Fruit fly (Drosophila melanogaster) whole organism, embryonic: Measurements from ENCODE around the gene BNIP3.
A peak's percentile ranks its signal among the peaks of the same experiment; 100 is the strongest.

Source experiments
- ATbp ChIP-seq: fragments of 200-800 bp; sonication (Bioruptor generic); optimal IDR thresholded peaks from 2 replicates; lab custom pipeline; 2017; ENCODE audit warnings: missing biosample characterization, mild to moderate bottlenecking, missing genetic modification characterization, missing genetic modification reagents
- CG11085 ChIP-seq: fragments of 200-800 bp; sonication (Bioruptor generic); IDR thresholded peaks from 2 replicates; pipeline ENCODE4 v1.3.6; 2022; ENCODE audit warnings: missing biosample characterization, missing genetic modification characterization
- CG12299 ChIP-seq: fragments of 200-800 bp; sonication (Bioruptor generic); optimal IDR thresholded peaks from 2 replicates; lab custom pipeline; 2018; ENCODE audit warnings: missing biosample characterization, mild to moderate bottlenecking, missing genetic modification characterization
- CG13123 ChIP-seq: fragments of 200-800 bp; sonication (Bioruptor generic); optimal IDR thresholded peaks from 2 replicates; lab custom pipeline; 2016; ENCODE audit warnings: missing biosample characterization, missing genetic modification characterization
- CG14050 ChIP-seq: fragments of 200-800 bp; sonication (Bioruptor generic); IDR thresholded peaks from 3 replicates; pipeline ENCODE4 v1.3.6; 2022; ENCODE audit warnings: missing biosample characterization, missing genetic modification characterization
- CG15011 ChIP-seq: fragments of 200-800 bp; sonication (Bioruptor generic); optimal IDR thresholded peaks from 3 replicates; lab custom pipeline; 2018; ENCODE audit warnings: missing biosample characterization, mild to moderate bottlenecking, missing genetic modification characterization
- CG15601 ChIP-seq: fragments of 200-800 bp; sonication (Bioruptor generic); optimal IDR thresholded peaks from 3 replicates; lab custom pipeline; 2019; ENCODE audit warnings: missing biosample characterization, mild to moderate bottlenecking, missing genetic modification characterization, moderate library complexity
- CG15696 ChIP-seq: fragments of 200-800 bp; sonication (Bioruptor generic); optimal IDR thresholded peaks from 2 replicates; lab custom pipeline; 2019; ENCODE audit warnings: missing biosample characterization, mild to moderate bottlenecking, missing genetic modification characterization, moderate library complexity
- CG17359 ChIP-seq: fragments of 200-800 bp; sonication (Bioruptor generic); optimal IDR thresholded peaks from 3 replicates; lab custom pipeline; 2018; ENCODE audit warnings: missing biosample characterization, mild to moderate bottlenecking, missing genetic modification characterization, moderate library complexity
- CG2875 ChIP-seq: fragments of 200-800 bp; sonication (Bioruptor generic); optimal IDR thresholded peaks from 2 replicates; lab custom pipeline; 2017; ENCODE audit warnings: missing biosample characterization, mild to moderate bottlenecking, missing genetic modification characterization, missing genetic modification reagents
- CG31224 ChIP-seq: fragments of 200-800 bp; sonication (Bioruptor generic); IDR thresholded peaks from 2 replicates; pipeline ENCODE4 v1.3.6; 2022; ENCODE audit warnings: missing biosample characterization, missing genetic modification characterization
- CG31388 ChIP-seq: fragments of 200-800 bp; sonication (Bioruptor generic); optimal IDR thresholded peaks from 2 replicates; lab custom pipeline; 2016; ENCODE audit warnings: missing biosample characterization, missing genetic modification characterization
- CG34422 ChIP-seq: fragments of 200-800 bp; sonication (Bioruptor generic); IDR thresholded peaks from 3 replicates; pipeline ENCODE4 v1.3.6; 2022; ENCODE audit warnings: missing biosample characterization, missing genetic modification characterization
- CG3726 ChIP-seq: fragments of 200-800 bp; sonication (Bioruptor generic); IDR thresholded peaks from 3 replicates; pipeline ENCODE4, ENCODE4 v1.3.6; 2022; ENCODE audit warnings: missing biosample characterization, missing genetic modification characterization
- CG4328 ChIP-seq: fragments of 200-800 bp; sonication (Bioruptor generic); optimal IDR thresholded peaks from 3 replicates; lab custom pipeline; 2017; ENCODE audit warnings: missing biosample characterization, missing genetic modification reagents, missing genetic modification characterization
- CG5245 ChIP-seq: fragments of 200-800 bp; sonication (Bioruptor generic); optimal IDR thresholded peaks from 3 replicates; lab custom pipeline; 2016; ENCODE audit warnings: missing biosample characterization, missing genetic modification characterization
- CG5953 ChIP-seq: fragments of 200-800 bp; sonication (Bioruptor generic); IDR thresholded peaks from 2 replicates; pipeline ENCODE4 v1.3.6; 2022; ENCODE audit warnings: missing biosample characterization, missing genetic modification characterization
- CG6254 ChIP-seq: fragments of 200-800 bp; sonication (Bioruptor generic); optimal IDR thresholded peaks from 3 replicates; lab custom pipeline; 2017; ENCODE audit warnings: mild to moderate bottlenecking, missing biosample characterization, missing genetic modification reagents, missing genetic modification characterization
- CG7271 ChIP-seq: fragments of 200-800 bp; sonication (Bioruptor generic); optimal IDR thresholded peaks from 2 replicates; lab custom pipeline; 2018; ENCODE audit warnings: missing biosample characterization, mild to moderate bottlenecking, missing genetic modification characterization, moderate library complexity
- CG7786 ChIP-seq: fragments of 200-800 bp; sonication (Bioruptor generic); optimal IDR thresholded peaks from 2 replicates; lab custom pipeline; 2016; ENCODE audit warnings: missing biosample characterization, missing genetic modification characterization
- CG7928 ChIP-seq: fragments of 200-800 bp; sonication (Bioruptor generic); optimal IDR thresholded peaks from 2 replicates; lab custom pipeline; 2017; ENCODE audit warnings: missing biosample characterization, mild to moderate bottlenecking, missing genetic modification characterization
- CkIIα-i1 ChIP-seq: fragments of 200-800 bp; sonication (Bioruptor generic); IDR thresholded peaks from 2 replicates; pipeline ENCODE4 v1.3.6; 2022; ENCODE audit warnings: missing biosample characterization, missing genetic modification characterization
- Doc2 ChIP-seq: fragments of 200-800 bp; sonication (Bioruptor generic); IDR thresholded peaks from 2 replicates; pipeline ENCODE4 v1.3.6; 2022; ENCODE audit warnings: missing biosample characterization, missing genetic modification characterization
- HLH54F ChIP-seq: fragments of 200-800 bp; sonication (Bioruptor generic); optimal IDR thresholded peaks from 3 replicates; lab custom pipeline; 2016; ENCODE audit warnings: missing biosample characterization, missing genetic modification characterization
- HmgD ChIP-seq: fragments of 200-800 bp; sonication (Bioruptor generic); optimal IDR thresholded peaks from 3 replicates; lab custom pipeline; 2016; ENCODE audit warnings: missing biosample characterization, missing genetic modification characterization
- Hmr ChIP-seq: fragments of 200-800 bp; sonication (Bioruptor generic); optimal IDR thresholded peaks from 3 replicates; lab custom pipeline; 2017; ENCODE audit warnings: mild to moderate bottlenecking, missing biosample characterization, missing genetic modification reagents, missing genetic modification characterization
- Hmx ChIP-seq: fragments of 200-800 bp; sonication (Bioruptor generic); optimal IDR thresholded peaks from 2 replicates; lab custom pipeline; 2016; ENCODE audit warnings: missing biosample characterization, missing genetic modification characterization
- Hr51 ChIP-seq, 2 experiments: fragments of 200-800 bp; sonication (Bioruptor generic); optimal IDR thresholded peaks; 2 replicates in 1 of 2; 3 replicates in 1 of 2; lab custom pipeline; 2016 to 2018; ENCODE audit warnings: missing biosample characterization in 2 of 2, missing genetic modification characterization in 2 of 2, mild to moderate bottlenecking in 1 of 2, moderate library complexity in 1 of 2
- Mad ChIP-seq: fragments of 200-800 bp; sonication (Bioruptor generic); optimal IDR thresholded peaks from 2 replicates; lab custom pipeline; 2016; ENCODE audit warnings: missing biosample characterization, missing genetic modification characterization
- Myb ChIP-seq: fragments of 200-800 bp; sonication (Bioruptor generic); optimal IDR thresholded peaks from 2 replicates; lab custom pipeline; 2016; ENCODE audit warnings: missing biosample characterization, missing genetic modification characterization
- Nf-YC ChIP-seq: fragments of 200-800 bp; optimal IDR thresholded peaks from 3 replicates; lab custom pipeline; 2019; ENCODE audit warnings: missing biosample characterization, mild to moderate bottlenecking, missing genetic modification characterization, moderate library complexity
- Rx ChIP-seq: fragments of 200-800 bp; sonication (Bioruptor generic); IDR thresholded peaks from 2 replicates; pipeline ENCODE4 v1.3.6; 2022; ENCODE audit warnings: missing biosample characterization, missing genetic modification characterization
- Sox100B ChIP-seq: fragments of 200-800 bp; sonication (Bioruptor generic); optimal IDR thresholded peaks from 3 replicates; lab custom pipeline; 2018; ENCODE audit warnings: missing biosample characterization, mild to moderate bottlenecking, missing genetic modification characterization
- Stat92E ChIP-seq, 3 experiments: fragments of >200 bp in 2 of 3; fragments of 200-800 bp in 1 of 3; sonication (Bioruptor generic) in 1 of 3; optimal IDR thresholded peaks; 2 replicates each; lab custom pipeline; 2017 to 2019; ENCODE audit warnings: missing biosample characterization in 3 of 3, missing genetic modification characterization in 3 of 3, mild to moderate bottlenecking in 1 of 3, moderate library complexity in 1 of 3
- Trl ChIP-seq, 3 experiments: fragments of >200 bp in 2 of 3; fragments of 200-800 bp in 1 of 3; sonication (Bioruptor generic) in 1 of 3; optimal IDR thresholded peaks; 2 replicates in 1 of 3; 3 replicates in 2 of 3; lab custom pipeline; 2016 to 2017; ENCODE audit warnings: missing biosample characterization in 1 of 3, missing genetic modification characterization in 1 of 3
- Usf ChIP-seq: fragments of 200-800 bp; sonication (Bioruptor generic); optimal IDR thresholded peaks from 2 replicates; lab custom pipeline; 2017; ENCODE audit warnings: missing genotype, missing biosample characterization, missing genetic modification characterization
- al ChIP-seq: fragments of 200-800 bp; sonication (Bioruptor generic); IDR thresholded peaks from 2 replicates; pipeline ENCODE4 v1.3.6; 2022; ENCODE audit warnings: missing biosample characterization, missing genetic modification characterization
- ci ChIP-seq: fragments of 200-800 bp; sonication (Bioruptor generic); IDR thresholded peaks from 3 replicates; pipeline ENCODE4 v1.3.6; 2022; ENCODE audit warnings: missing biosample characterization, missing genetic modification characterization
- en ChIP-seq: fragments of 200-800 bp; sonication (Bioruptor generic); optimal IDR thresholded peaks from 2 replicates; lab custom pipeline; 2016; ENCODE audit warnings: missing biosample characterization, missing genetic modification characterization
- ftz-f1 ChIP-seq: fragments of 200-800 bp; sonication (Bioruptor generic); optimal IDR thresholded peaks from 2 replicates; lab custom pipeline; 2016; ENCODE audit warnings: missing biosample characterization, missing genetic modification characterization
- fu2 ChIP-seq: fragments of 200-800 bp; sonication (Bioruptor generic); optimal IDR thresholded peaks from 2 replicates; lab custom pipeline; 2016; ENCODE audit warnings: missing biosample characterization, missing genetic modification characterization
- jumu ChIP-seq: fragments of 200-800 bp; sonication (Bioruptor generic); optimal IDR thresholded peaks from 3 replicates; lab custom pipeline; 2016; ENCODE audit warnings: missing biosample characterization, missing genetic modification characterization
- knrl ChIP-seq: fragments of 200-800 bp; sonication (Bioruptor generic); IDR thresholded peaks from 3 replicates; pipeline ENCODE4 v1.3.6; 2022; ENCODE audit warnings: missing biosample characterization, missing genetic modification characterization; ENCODE audit not compliant: partially characterized antibody
- luna ChIP-seq: fragments of 200-800 bp; sonication (Bioruptor generic); optimal IDR thresholded peaks from 2 replicates; lab custom pipeline; 2016; ENCODE audit warnings: missing biosample characterization, missing genetic modification characterization
- schlank ChIP-seq: fragments of 200-800 bp; sonication (Bioruptor generic); optimal IDR thresholded peaks from 2 replicates; lab custom pipeline; 2018; ENCODE audit warnings: missing biosample characterization, mild to moderate bottlenecking, missing genetic modification characterization
- sd ChIP-seq: fragments of 200-800 bp; sonication (Bioruptor generic); optimal IDR thresholded peaks from 3 replicates; lab custom pipeline; 2018; ENCODE audit warnings: missing biosample characterization, mild to moderate bottlenecking, missing genetic modification characterization, moderate library complexity
- slou ChIP-seq: fragments of 200-800 bp; sonication (Bioruptor generic); optimal IDR thresholded peaks from 3 replicates; lab custom pipeline; 2016; ENCODE audit warnings: missing biosample characterization, missing genetic modification characterization
- sna ChIP-seq: fragments of 200-800 bp; sonication (Bioruptor generic); IDR thresholded peaks from 2 replicates; pipeline ENCODE4 v1.3.6; 2022; ENCODE audit warnings: missing biosample characterization, missing genetic modification characterization; ENCODE audit not compliant: partially characterized antibody
- tin ChIP-seq: fragments of 200-800 bp; sonication (Bioruptor generic); optimal IDR thresholded peaks from 3 replicates; lab custom pipeline; 2016; ENCODE audit warnings: missing biosample characterization, missing genetic modification characterization
- tup ChIP-seq: fragments of 200-800 bp; sonication (Bioruptor generic); optimal IDR thresholded peaks from 2 replicates; lab custom pipeline; 2016; ENCODE audit warnings: missing biosample characterization, mild to moderate bottlenecking, missing genetic modification characterization, moderate library complexity

The BNIP3 gene

DNA sequence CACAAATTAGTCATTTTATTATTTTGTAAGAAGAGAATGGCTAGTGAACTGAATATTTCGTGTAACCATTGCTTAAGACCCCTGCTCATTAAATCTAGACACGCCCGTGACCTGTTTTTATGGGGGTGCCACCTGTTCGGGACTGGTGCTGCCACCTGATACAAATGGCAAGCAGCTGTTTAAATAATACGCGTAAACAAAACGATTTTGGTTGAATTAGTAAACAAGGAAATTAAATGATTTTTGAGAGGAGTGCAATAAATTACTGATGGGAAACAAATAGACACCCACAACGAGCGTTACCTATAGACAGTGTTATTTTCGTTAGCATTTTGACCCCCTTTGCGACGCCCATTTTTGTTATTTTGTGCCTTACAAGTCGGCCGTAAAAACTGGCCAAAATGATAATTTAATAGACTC lies 44.4 kb downstream of the BNIP3 start (continued):
- TF ChIP-seq en (GFP tag; lab: Kevin White, UChicago) (peak; percentile 55), CG15601 (tag; lab: Kevin White, UChicago) (peak; percentile 72), HmgD (GFP tag; lab: Kevin White, UChicago) (peak; percentile 77), CG2875 (GFP tag; lab: Kevin White, UChicago) (peak; percentile 73), Usf (GFP tag; lab: Kevin White, UChicago) (peak; percentile 47), CG12299 (peak; percentile 75), CG17359 (tag; lab: Kevin White, UChicago) (peak; percentile 85), al (no peak), ftz-f1 (peak; percentile 49), Hmx (GFP tag; lab: Kevin White, UChicago) (peak; percentile 34), ci (GFP tag; lab: Robert Waterston, UW) (no peak), CG31388 (peak; percentile 66), HLH54F (peak; percentile 94), Sox100B (GFP tag; lab: Kevin White, UChicago) (peak; percentile 75), CG3726 (GFP tag; lab: Robert Waterston, UW) (no peak), sna (no peak), CG5953 (no peak), CkIIα-i1 (GFP tag; lab: Robert Waterston, UW) (no peak), CG7271 (tag; lab: Kevin White, UChicago) (peak; percentile 41), Doc2 (GFP tag; lab: Robert Waterston, UW) (no peak), knrl (no peak), Rx (no peak), Mad (peak; percentile 83), Nf-YC (tag; lab: Kevin White, UChicago) (peak; percentile 81), Hr51 (GFP tag; optimal IDR thresholded peaks at IDR 0.05; lab: Kevin White, UChicago) (peak; percentile 87 to 92), fu2 (GFP tag; lab: Kevin White, UChicago) (peak; percentile 88), Stat92E (GFP tag; optimal IDR thresholded peaks at IDR 0.05; lab: Kevin White, UChicago) (no peak), CG15011 (GFP tag; lab: Kevin White, UChicago) (peak; percentile 74), CG7928 (peak; percentile 60), CG31224 (GFP tag; lab: Robert Waterston, UW) (no peak), CG34422 (no peak), CG14050 (GFP tag; lab: Robert Waterston, UW) (no peak), CG6254 (GFP tag; lab: Kevin White, UChicago) (peak; percentile 59), schlank (tag; lab: Kevin White, UChicago) (peak; percentile 74), sd (peak; percentile 58), Myb (peak; percentile 76), CG13123 (peak; percentile 81), CG15696 (peak; percentile 70), Hmr (peak; percentile 92), tin (GFP tag; lab: Kevin White, UChicago) (peak; percentile 95), CG5245 (GFP tag; lab: Kevin White, UChicago) (peak; percentile 81), luna (GFP tag; lab: Kevin White, UChicago) (peak; percentile 87), ATbp (peak; percentile 82), tup (GFP tag; lab: Kevin White, UChicago) (peak; percentile 87), jumu (GFP tag; lab: Kevin White, UChicago) (peak; percentile 87), CG11085 (GFP tag; lab: Robert Waterston, UW) (no peak), slou (GFP tag; lab: Kevin White, UChicago) (peak; percentile 79), CG7786 (GFP tag; lab: Kevin White, UChicago) (peak; percentile 84), Trl (optimal IDR thresholded peaks at IDR 0.05; lab: Kevin White, UChicago) (no peak), Trl (GFP tag; optimal IDR thresholded peaks at IDR 0.05; lab: Kevin White, UChicago) (peak; percentile 90), CG4328 (GFP tag; lab: Kevin White, UChicago) (peak; percentile 78)
